Worm (Caenorhabditis elegans) whole organism, L2 larva: ENCODE measurements around the gene lurp-1.

Source experiments
- ceh-82 ChIP-seq: fragments of 150-350 bp; optimal IDR thresholded peaks from 2 replicates; lab custom pipeline; 2014; ENCODE audit warnings: missing biosample characterization, missing genetic modification characterization
- nhr-10 ChIP-seq: sonication (generic microtip); optimal IDR thresholded peaks from 2 replicates; lab custom pipeline; 2017; ENCODE audit warnings: missing biosample characterization, missing genetic modification characterization
- nhr-12 ChIP-seq: fragments of 150-350 bp; optimal IDR thresholded peaks from 2 replicates; lab custom pipeline; 2014; ENCODE audit warnings: missing biosample characterization, missing genetic modification characterization

DNA sequence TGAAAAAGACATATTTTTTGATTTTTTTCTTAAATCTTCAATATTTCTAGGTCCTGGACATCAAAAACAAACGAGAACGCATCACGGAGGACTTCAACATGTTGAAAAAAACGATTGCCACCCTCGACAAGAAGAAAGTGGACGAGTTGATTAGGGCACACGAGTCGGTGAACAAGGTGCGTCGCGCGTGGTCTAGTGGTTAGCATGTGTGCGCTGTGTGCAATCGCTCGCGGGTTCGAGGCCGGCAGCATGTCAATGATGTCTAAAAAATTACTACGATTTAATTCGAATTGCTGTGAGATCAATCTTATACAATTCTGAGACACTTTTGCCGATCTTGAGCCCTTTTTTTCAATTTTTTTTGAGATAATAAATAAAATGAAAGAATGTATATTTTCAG, 40.7 kb upstream of the lurp-1 start:
- no peak for TF ChIP-seq nhr-10
- TF ChIP-seq ceh-82 = no peak
- TF ChIP-seq nhr-12 (tag; lab: Kevin White, UChicago) = no peak
